Worm (Caenorhabditis elegans) whole organism, L2 larva: ENCODE data around the gene daf-41.
A peak's percentile ranks its signal among the peaks of the same experiment; 100 is the strongest.

Experiments used
- F13H6.1 ChIP-seq: sonication (generic microtip); optimal IDR thresholded peaks from 2 replicates; lab custom pipeline; 2016; ENCODE audit warnings: missing genetic modification characterization, missing compliant biosample characterization
- R02D3.7 ChIP-seq: fragments of 150-350 bp; optimal IDR thresholded peaks from 2 replicates; lab custom pipeline; 2014; ENCODE audit warnings: missing biosample characterization, missing genetic modification characterization
- Y55F3AM.14 ChIP-seq: fragments of 200-800 bp; sonication (Bioruptor generic); optimal IDR thresholded peaks from 2 replicates; lab custom pipeline; 2018; ENCODE audit warnings: mild to moderate bottlenecking, missing genetic modification characterization, missing compliant biosample characterization
- alr-1 ChIP-seq: fragments of 150-350 bp; optimal IDR thresholded peaks from 2 replicates; lab custom pipeline; 2014; ENCODE audit warnings: missing biosample characterization, missing genetic modification characterization
- aly-2 ChIP-seq: fragments of 150-350 bp; optimal IDR thresholded peaks from 2 replicates; lab custom pipeline; 2014; ENCODE audit warnings: missing biosample characterization, missing genetic modification characterization
- ama-1 ChIP-seq: fragments of 150-350 bp; optimal IDR thresholded peaks from 2 replicates; lab custom pipeline; 2018; ENCODE audit warnings: inconsistent platforms
- blmp-1 ChIP-seq: sonication (generic microtip); optimal IDR thresholded peaks from 2 replicates; lab custom pipeline; 2017; ENCODE audit warnings: missing genetic modification characterization, mild to moderate bottlenecking, missing compliant biosample characterization, antibody characterized with exemption, moderate library complexity; ENCODE audit not compliant: insufficient read depth
- ceh-82 ChIP-seq: fragments of 150-350 bp; optimal IDR thresholded peaks from 2 replicates; lab custom pipeline; 2014; ENCODE audit warnings: missing biosample characterization, missing genetic modification characterization
- crh-2 ChIP-seq: sonication (generic microtip); optimal IDR thresholded peaks from 2 replicates; lab custom pipeline; 2017; ENCODE audit warnings: missing biosample characterization, missing genetic modification characterization
- dmd-4 ChIP-seq: sonication (generic microtip); optimal IDR thresholded peaks from 2 replicates; lab custom pipeline; 2017; ENCODE audit warnings: missing biosample characterization, missing genetic modification characterization
- egl-27 ChIP-seq: sonication (generic microtip); optimal IDR thresholded peaks from 3 replicates; lab custom pipeline; 2017; ENCODE audit warnings: missing biosample characterization, missing genetic modification reagents, missing genetic modification characterization
- elt-3 ChIP-seq: sonication (generic microtip); optimal IDR thresholded peaks from 2 replicates; lab custom pipeline; 2017; ENCODE audit warnings: missing biosample characterization, missing genetic modification characterization
- fos-1 ChIP-seq: fragments of 150-350 bp; optimal IDR thresholded peaks from 2 replicates; lab custom pipeline; 2014; ENCODE audit warnings: missing biosample characterization, missing genetic modification characterization
- lin-13 ChIP-seq: fragments of 150-350 bp; optimal IDR thresholded peaks from 2 replicates; lab custom pipeline; 2014; ENCODE audit warnings: missing biosample characterization, missing genetic modification reagents, missing genetic modification characterization
- lin-39 ChIP-seq: fragments of 150-350 bp; optimal IDR thresholded peaks from 2 replicates; lab custom pipeline; 2014; ENCODE audit warnings: missing biosample characterization, missing genetic modification reagents, missing genetic modification characterization
- lsy-2 ChIP-seq, 2 experiments: fragments of 150-350 bp in 1 of 2; sonication (generic microtip) in 1 of 2; optimal IDR thresholded peaks; 2 replicates each; lab custom pipeline; 2014 to 2017; ENCODE audit warnings: missing biosample characterization in 2 of 2, missing genetic modification characterization in 2 of 2
- mab-5 ChIP-seq: fragments of 150-350 bp; optimal IDR thresholded peaks from 2 replicates; lab custom pipeline; 2014; ENCODE audit warnings: missing biosample characterization, missing genetic modification characterization
- mdl-1 ChIP-seq, 2 experiments: fragments of 150-350 bp in 1 of 2; sonication (generic microtip) in 1 of 2; optimal IDR thresholded peaks; 2 replicates each; lab custom pipeline; 2017; ENCODE audit warnings: missing biosample characterization in 2 of 2, missing genetic modification characterization in 2 of 2
- nhr-10 ChIP-seq: sonication (generic microtip); optimal IDR thresholded peaks from 2 replicates; lab custom pipeline; 2017; ENCODE audit warnings: missing biosample characterization, missing genetic modification characterization
- nhr-11 ChIP-seq: fragments of 150-350 bp; optimal IDR thresholded peaks from 2 replicates; lab custom pipeline; 2014; ENCODE audit warnings: missing biosample characterization, missing genetic modification characterization
- nhr-129 ChIP-seq: fragments of 150-350 bp; optimal IDR thresholded peaks from 2 replicates; lab custom pipeline; 2014; ENCODE audit warnings: missing biosample characterization, missing genetic modification characterization
- nhr-21 ChIP-seq: fragments of 150-350 bp; optimal IDR thresholded peaks from 2 replicates; lab custom pipeline; 2014; ENCODE audit warnings: missing biosample characterization, missing genetic modification characterization
- nhr-23 ChIP-seq: fragments of 150-350 bp; optimal IDR thresholded peaks from 2 replicates; lab custom pipeline; 2014; ENCODE audit warnings: missing biosample characterization, missing genetic modification reagents, missing genetic modification characterization
- nhr-25 ChIP-seq: fragments of 150-350 bp; sonication (generic microtip); optimal IDR thresholded peaks from 3 replicates; lab custom pipeline; 2014; ENCODE audit warnings: missing biosample characterization, missing genetic modification characterization
- nhr-77 ChIP-seq: fragments of 150-350 bp; optimal IDR thresholded peaks from 2 replicates; lab custom pipeline; 2014; ENCODE audit warnings: missing biosample characterization, missing genetic modification characterization
- sem-4 ChIP-seq: fragments of 150-350 bp; optimal IDR thresholded peaks from 2 replicates; lab custom pipeline; 2014; ENCODE audit warnings: missing biosample characterization, missing genetic modification reagents, missing genetic modification characterization
- skn-1 ChIP-seq: sonication (generic microtip); optimal IDR thresholded peaks from 2 replicates; lab custom pipeline; 2017; ENCODE audit warnings: missing biosample characterization, missing genetic modification characterization
- sma-3 ChIP-seq: sonication (generic microtip); optimal IDR thresholded peaks from 2 replicates; lab custom pipeline; 2016; ENCODE audit warnings: missing genetic modification reagents, missing genetic modification characterization, missing compliant biosample characterization
- sma-9 ChIP-seq, 2 experiments: fragments of 150-350 bp in 1 of 2; sonication (generic microtip) in 1 of 2; optimal IDR thresholded peaks; 2 replicates each; lab custom pipeline; 2014 to 2016; ENCODE audit warnings: missing genetic modification characterization in 2 of 2, mild to moderate bottlenecking in 1 of 2, missing biosample characterization in 1 of 2, missing compliant biosample characterization in 1 of 2, missing genetic modification reagents in 1 of 2, moderate library complexity in 1 of 2
- unc-39 ChIP-seq: fragments of 150-350 bp; optimal IDR thresholded peaks from 2 replicates; lab custom pipeline; 2014; ENCODE audit warnings: missing biosample characterization, missing genetic modification characterization
- zag-1 ChIP-seq: fragments of 150-350 bp; optimal IDR thresholded peaks from 2 replicates; lab custom pipeline; 2014; ENCODE audit warnings: missing biosample characterization, missing genetic modification characterization
- ztf-1 ChIP-seq: fragments of 200-800 bp; sonication (Bioruptor generic); conservative IDR thresholded peaks from 2 replicates; pipeline ENCODE4 v1.3.6; 2022; ENCODE audit warnings: missing genetic modification characterization, missing compliant biosample characterization
- ztf-11 ChIP-seq: sonication (generic microtip); optimal IDR thresholded peaks from 2 replicates; lab custom pipeline; 2017; ENCODE audit warnings: missing biosample characterization, missing genetic modification characterization
- ztf-4 ChIP-seq: fragments of 150-350 bp; optimal IDR thresholded peaks from 2 replicates; lab custom pipeline; 2014; ENCODE audit warnings: missing biosample characterization, missing genetic modification characterization

The daf-41 gene

DNA sequence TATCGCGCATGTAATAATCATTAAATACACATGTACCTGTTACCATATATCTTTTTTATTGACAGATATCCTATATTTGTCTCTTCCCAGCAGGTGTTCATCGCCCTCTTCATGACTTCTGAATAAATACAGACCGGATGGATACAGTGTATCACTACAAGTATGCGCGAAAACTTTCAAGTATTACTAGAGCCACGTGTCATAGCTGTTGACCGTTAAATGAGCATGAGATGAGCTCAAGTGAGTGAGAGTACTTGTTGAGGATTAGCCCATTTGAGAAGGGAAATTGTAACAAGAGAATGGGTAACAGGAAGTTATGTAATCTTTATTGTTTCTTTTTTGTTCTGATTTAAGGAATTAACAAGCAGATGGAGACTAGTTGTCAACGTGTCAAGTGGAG is 29.5 kb downstream of the daf-41 start:
- TF ChIP-seq ztf-11 (tag; lab: Kevin White, UChicago), result no peak
- TF ChIP-seq skn-1 (tag; lab: Kevin White, UChicago), result no peak
- no peak for TF ChIP-seq nhr-23 (tag; lab: Kevin White, UChicago)
- TF ChIP-seq zag-1 (tag; lab: Kevin White, UChicago), result no peak
- TF ChIP-seq ceh-82 (tag; lab: Kevin White, UChicago), result no peak
- no peak for TF ChIP-seq lsy-2 (tag; optimal IDR thresholded peaks at IDR 0.05; lab: Kevin White, UChicago)
- no peak for TF ChIP-seq ztf-1
- TF ChIP-seq alr-1, result no peak
- TF ChIP-seq nhr-10 (tag; lab: Kevin White, UChicago), result no peak
- no peak for TF ChIP-seq unc-39 (tag; lab: Kevin White, UChicago)
- no peak for TF ChIP-seq lin-13 (GFP tag; lab: Kevin White, UChicago)
- TF ChIP-seq blmp-1 (tag; lab: Kevin White, UChicago), result no peak
- no peak for TF ChIP-seq ama-1 (lab: Kevin White, UChicago)
- no peak for TF ChIP-seq R02D3.7 (tag; lab: Kevin White, UChicago)
- TF ChIP-seq nhr-11, result no peak
- no peak for TF ChIP-seq F13H6.1 (tag; lab: Kevin White, UChicago)
- TF ChIP-seq sem-4 (tag; lab: Kevin White, UChicago), result no peak
- TF ChIP-seq, all 48 proteins: peak for 0

DNA sequence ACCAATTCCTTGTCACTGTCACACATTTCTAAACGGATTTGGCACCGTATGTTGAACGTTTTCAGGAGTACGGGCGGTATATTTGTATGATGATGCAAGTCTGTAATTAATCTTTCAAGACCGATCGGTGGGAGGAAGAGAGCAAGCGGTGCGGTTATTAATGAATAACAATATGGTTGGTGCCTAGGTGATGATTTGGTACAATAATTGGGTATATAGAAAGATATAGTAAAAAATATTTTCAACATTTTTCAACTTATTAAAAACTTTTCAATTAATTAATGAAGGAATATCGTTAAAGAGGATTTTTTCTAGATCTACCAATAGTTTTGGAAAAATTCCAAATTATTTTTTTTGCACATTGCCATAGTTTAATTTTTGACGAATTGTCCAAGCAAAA is 30.0 kb downstream of the daf-41 start, which contains the start of gene cnd-1:
Gene cnd-1 (minus strand): TSS at position 101 of the 400 bp plus-strand sequence.
- TF ChIP-seq crh-2 (tag; lab: Kevin White, UChicago) (no peak), alr-1 (no peak)
- TF ChIP-seq, all 48 proteins: peak for 0

DNA sequence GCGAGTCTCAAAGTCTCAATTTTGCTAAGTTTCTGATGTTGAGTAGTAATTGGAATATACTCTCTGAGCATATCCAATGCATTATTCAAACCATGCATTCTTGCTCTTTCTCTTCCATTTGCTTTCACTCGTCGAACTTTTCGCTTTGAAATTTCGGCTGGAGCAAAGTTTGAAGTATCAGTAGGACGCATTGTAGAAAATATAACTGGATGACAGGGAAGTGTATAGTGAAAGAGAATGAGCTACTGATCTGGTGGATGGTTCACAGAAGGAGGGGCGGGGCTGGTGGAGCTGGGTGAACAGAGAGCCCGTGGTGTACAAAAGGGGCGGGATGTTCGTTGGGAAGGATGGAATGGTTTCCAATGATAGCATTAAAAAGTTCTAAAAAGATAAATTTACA is 32.7 kb downstream of the daf-41 start:
- TF ChIP-seq elt-3, result no peak
- no peak for TF ChIP-seq nhr-77
- TF ChIP-seq nhr-23 (tag; lab: Kevin White, UChicago), result no peak
- no peak for TF ChIP-seq alr-1
- no peak for TF ChIP-seq mab-5 (tag; lab: Kevin White, UChicago)
- TF ChIP-seq sma-9 (GFP tag; optimal IDR thresholded peaks at IDR 0.05; lab: Kevin White, UChicago), result no peak
- TF ChIP-seq sma-9 (tag; optimal IDR thresholded peaks at IDR 0.05; lab: Kevin White, UChicago), result no peak
- no peak for TF ChIP-seq egl-27 (tag; lab: Kevin White, UChicago)

DNA sequence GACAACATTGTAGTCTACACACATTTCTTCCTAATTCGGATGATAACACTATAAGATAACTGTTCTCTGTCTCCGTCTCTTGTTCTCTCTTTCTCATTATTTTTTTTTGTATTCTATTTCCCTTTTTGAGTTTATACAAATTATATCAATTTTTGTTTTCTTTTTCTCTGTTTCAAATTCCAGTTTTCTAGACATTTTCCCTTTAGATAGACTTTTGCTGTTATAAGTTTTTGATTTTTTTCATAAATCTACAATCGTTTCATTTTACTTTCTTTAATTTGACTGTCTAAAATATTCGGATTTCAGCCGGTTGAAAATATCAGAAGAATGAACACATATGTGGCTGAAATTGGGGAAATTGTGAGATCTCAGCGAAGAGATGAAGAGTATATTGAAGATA is 38.5 kb downstream of the daf-41 start, which contains the start of gene prx-10:
Gene prx-10 (plus strand): TSS at position 301 of the 400 bp plus-strand sequence.
- TF ChIP-seq nhr-129 (tag; lab: Kevin White, UChicago), result no peak
- TF ChIP-seq aly-2 (tag; lab: Kevin White, UChicago), result no peak
- TF ChIP-seq elt-3, result no peak
- TF ChIP-seq fos-1 (tag; lab: Kevin White, UChicago), result peak; percentile 13
- no peak for TF ChIP-seq mdl-1 (tag; optimal IDR thresholded peaks at IDR 0.05; lab: Kevin White, UChicago)

DNA sequence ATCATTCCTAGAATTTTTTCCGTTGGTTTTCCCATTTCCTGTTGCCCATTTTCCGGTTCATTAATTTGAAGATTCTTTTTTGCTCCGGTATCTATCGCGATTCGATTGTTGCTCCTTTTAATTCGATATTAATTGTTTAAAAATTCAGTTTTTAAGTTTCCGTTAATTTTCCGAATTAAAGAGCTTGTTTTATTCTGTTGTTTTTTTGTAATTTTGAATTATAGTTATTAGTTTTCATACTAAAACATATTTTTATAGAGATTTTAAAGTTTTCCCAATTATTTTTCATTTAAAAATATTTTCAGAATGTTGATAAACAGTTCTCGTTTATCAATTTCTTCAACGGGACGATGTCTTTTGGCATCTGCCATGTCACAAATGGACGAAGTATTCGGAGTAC is 40.3 kb downstream of the daf-41 start, which contains the start of gene mrps-26:
Gene mrps-26 (plus strand): TSS at position 301 of the 400 bp plus-strand sequence.
- TF ChIP-seq fos-1 (tag; lab: Kevin White, UChicago) (no peak), nhr-77 (no peak)
- TF ChIP-seq, all 48 proteins: peak for 0

DNA sequence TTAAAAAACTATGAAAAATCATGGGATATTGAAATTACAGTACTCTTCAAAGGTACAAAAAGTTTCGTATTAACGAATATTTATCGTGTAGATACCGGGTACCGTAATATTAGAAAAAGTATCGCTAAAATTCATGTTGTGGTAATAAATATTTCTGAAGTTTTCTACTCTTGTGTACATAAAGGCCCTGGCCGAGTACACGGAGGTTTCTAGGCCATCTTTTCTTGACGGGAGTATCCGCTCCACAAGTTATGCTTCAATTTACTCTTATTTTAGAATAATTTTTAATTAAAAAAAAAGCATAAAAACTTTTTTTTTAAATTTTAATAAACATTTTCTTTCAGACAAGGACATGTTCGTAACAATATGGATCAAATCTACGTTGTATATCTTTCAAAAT is 41.4 kb downstream of the daf-41 start:
- TF ChIP-seq unc-39 (tag; lab: Kevin White, UChicago) (no peak), crh-2 (tag; lab: Kevin White, UChicago) (no peak), lin-13 (GFP tag; lab: Kevin White, UChicago) (no peak), blmp-1 (tag; lab: Kevin White, UChicago) (no peak), dmd-4 (tag; lab: Kevin White, UChicago) (no peak), nhr-77 (no peak), nhr-25 (tag; lab: Kevin White, UChicago) (no peak)

DNA sequence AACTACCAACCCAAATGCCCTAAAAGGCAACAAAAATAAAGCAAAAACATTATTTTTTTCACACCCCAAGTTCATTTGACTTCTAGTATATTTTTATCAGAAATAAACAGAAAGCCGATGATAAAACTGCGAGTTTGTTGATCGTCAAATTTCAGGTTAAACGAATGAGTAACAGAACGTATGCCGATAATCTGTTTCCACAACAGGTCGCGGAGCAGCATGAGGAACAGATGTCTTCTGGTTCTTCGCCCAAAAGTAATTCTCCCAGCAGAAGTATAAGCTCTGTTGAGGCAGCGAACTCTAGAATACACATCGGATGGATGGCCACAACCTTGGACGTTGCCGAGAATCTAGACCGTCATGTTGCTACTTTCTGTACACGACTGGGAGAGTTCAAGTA is 44.1 kb downstream of the daf-41 start, which contains the start of gene prmt-5:
Gene prmt-5 (plus strand): TSS at position 141 of the 400 bp plus-strand sequence.
- TF ChIP-seq lin-39 (tag; lab: Kevin White, UChicago) (no peak), Y55F3AM.14 (GFP tag; lab: Kevin White, UChicago) (peak; percentile 24), ztf-1 (no peak), ztf-4 (tag; lab: Kevin White, UChicago) (peak; percentile 53), nhr-129 (tag; lab: Kevin White, UChicago) (peak; percentile 41), lsy-2 (tag; optimal IDR thresholded peaks at IDR 0.05; lab: Kevin White, UChicago) (no peak), sma-3 (GFP tag; lab: Kevin White, UChicago) (peak; percentile 45), nhr-21 (tag; lab: Kevin White, UChicago) (peak; percentile 46), ama-1 (lab: Kevin White, UChicago) (peak; percentile 65), F13H6.1 (tag; lab: Kevin White, UChicago) (peak; percentile 8), lin-13 (GFP tag; lab: Kevin White, UChicago) (peak; percentile 34), fos-1 (tag; lab: Kevin White, UChicago) (no peak)
- TF ChIP-seq, all 48 proteins: peak for 8
